Worm (Caenorhabditis elegans) whole organism, L3 larva: ENCODE data around the gene Y47D7A.19.

Experiments
- R02D3.7 ChIP-seq: fragments of 150-350 bp; optimal IDR thresholded peaks from 2 replicates; lab custom pipeline; 2014; ENCODE audit warnings: missing biosample characterization, missing genetic modification characterization
- ceh-16 ChIP-seq: sonication (generic microtip); optimal IDR thresholded peaks from 2 replicates; lab custom pipeline; 2017; ENCODE audit warnings: missing biosample characterization, missing genetic modification characterization
- ceh-82 ChIP-seq: fragments of 150-350 bp; optimal IDR thresholded peaks from 2 replicates; lab custom pipeline; 2014; ENCODE audit warnings: missing biosample characterization, missing genetic modification characterization
- fkh-10 ChIP-seq: sonication (generic microtip); optimal IDR thresholded peaks from 2 replicates; lab custom pipeline; 2017; ENCODE audit warnings: missing biosample characterization, missing genetic modification reagents, missing genetic modification characterization
- nhr-11 ChIP-seq: fragments of 150-350 bp; optimal IDR thresholded peaks from 2 replicates; lab custom pipeline; 2014; ENCODE audit warnings: missing biosample characterization, missing genetic modification characterization
- ztf-4 ChIP-seq: fragments of 150-350 bp; optimal IDR thresholded peaks from 2 replicates; lab custom pipeline; 2014; ENCODE audit warnings: missing biosample characterization, missing genetic modification characterization

- TF ChIP-seq ceh-82 (tag; lab: Kevin White, UChicago), result no peak
- no peak for TF ChIP-seq fkh-10 (GFP tag; lab: Kevin White, UChicago)
- no peak for TF ChIP-seq ceh-16
- no peak for TF ChIP-seq nhr-11
- TF ChIP-seq R02D3.7 (tag; lab: Kevin White, UChicago), result no peak
- TF ChIP-seq ztf-4 (tag; lab: Kevin White, UChicago), result no peak
These were observed 6.0 kb upstream of the Y47D7A.19 start, which contains the start of gene Y47D7A.6 for ce11 chrV:4418116-4418515.
